Fruit fly (Drosophila melanogaster): Measurements from ENCODE around the gene CG10700.

DNA sequence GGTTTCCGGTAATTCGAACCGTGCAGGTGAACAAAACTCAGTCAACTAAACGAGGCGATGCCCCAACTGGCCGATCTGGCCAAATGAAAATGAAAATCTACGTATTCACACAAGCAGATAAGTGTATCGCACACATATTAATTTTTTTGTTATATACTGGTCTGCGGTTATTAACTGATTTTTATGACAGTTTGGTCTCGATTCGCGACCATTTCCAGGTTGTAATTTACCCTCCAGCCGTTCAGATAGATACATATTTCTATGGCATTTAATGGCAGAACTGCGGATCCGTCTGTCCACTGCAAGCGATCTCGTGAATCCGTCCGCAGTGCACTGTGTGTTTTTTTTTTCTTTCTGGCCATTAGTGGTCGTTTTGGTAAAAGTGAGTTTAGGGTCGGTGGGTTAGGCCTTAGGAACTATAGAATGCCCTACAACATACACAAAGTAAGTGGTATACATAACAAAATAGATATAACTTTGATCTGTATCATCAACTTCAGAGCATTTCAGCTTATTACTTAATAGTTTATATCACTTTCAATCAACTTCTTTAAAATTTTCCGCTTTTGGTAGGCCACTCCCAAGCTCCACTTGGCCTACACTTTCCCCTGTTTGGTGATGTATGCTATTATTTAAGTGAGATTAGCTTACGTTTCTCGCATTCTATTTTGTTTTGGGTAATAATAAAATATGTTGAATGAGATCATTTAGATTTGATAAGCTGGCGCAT, 4.6 kb downstream of the CG10700 start, which contains the start of gene CG17572:
- TF ChIP-seq Crg-1 (GFP tag; optimal IDR thresholded peaks at IDR 0.05) (no peak), CG5204 (GFP tag; optimal IDR thresholded peaks at IDR 0.05) (no peak), ovo (GFP tag; optimal IDR thresholded peaks at IDR 0.05) (no peak), pad (GFP tag; optimal IDR thresholded peaks at IDR 0.05) (no peak), cnc (optimal IDR thresholded peaks at IDR 0.05) (no peak), CG14711 (tag; optimal IDR thresholded peaks at IDR 0.05) (no peak)

All from whole organism, adult.